Worm (Caenorhabditis elegans) whole organism, L4 larva: ENCODE data around the gene Y46G5A.39.
A peak's percentile ranks its signal among the peaks of the same experiment; 100 is the strongest.

Experiments used
- F49E8.2 ChIP-seq: sonication (generic microtip); optimal IDR thresholded peaks from 2 replicates; lab custom pipeline; 2016; ENCODE audit warnings: missing compliant biosample characterization, mild to moderate bottlenecking, missing genetic modification characterization, borderline replicate concordance
- Y105C5A.15 ChIP-seq: fragments of 200-800 bp; sonication (Bioruptor generic); IDR thresholded peaks from 2 replicates; pipeline ENCODE4 v1.3.6; 2022; ENCODE audit warnings: missing genetic modification characterization, missing compliant biosample characterization
- Y75B8A.6 ChIP-seq: fragments of 200-800 bp; sonication (Bioruptor generic); IDR thresholded peaks from 2 replicates; pipeline ENCODE4 v1.3.6; 2022; ENCODE audit warnings: missing genetic modification reagents, missing genetic modification characterization, missing compliant biosample characterization
- aha-1 ChIP-seq: fragments of 150-350 bp; peaks from one replicate; lab custom pipeline; 2014; ENCODE audit warnings: missing biosample characterization, missing genetic modification characterization
- aly-2 ChIP-seq: sonication (generic microtip); optimal IDR thresholded peaks from 2 replicates; lab custom pipeline; 2018; ENCODE audit warnings: missing biosample characterization, missing genetic modification characterization
- arid-1 ChIP-seq: fragments of 200-800 bp; sonication (Bioruptor generic); conservative IDR thresholded peaks from 2 replicates; pipeline ENCODE4 v1.3.6; 2022; ENCODE audit warnings: missing genetic modification reagents, missing genetic modification characterization, missing compliant biosample characterization
- ceh-62 ChIP-seq: sonication (generic microtip); optimal IDR thresholded peaks from 2 replicates; lab custom pipeline; 2017; ENCODE audit warnings: missing biosample characterization, missing genetic modification characterization
- ces-1 ChIP-seq: fragments of 150-350 bp; sonication (generic microtip); optimal IDR thresholded peaks from 4 replicates; lab custom pipeline; 2014; ENCODE audit warnings: missing biosample characterization, missing genetic modification reagents, missing genetic modification characterization
- daf-16 ChIP-seq, 3 experiments: sonication (generic microtip); optimal IDR thresholded peaks; 2 replicates each; lab custom pipeline; 2016 to 2017; ENCODE audit warnings: missing genetic modification characterization in 3 of 3, missing genetic modification reagents in 3 of 3, mild to moderate bottlenecking in 2 of 3, missing compliant biosample characterization in 2 of 3, missing biosample characterization in 1 of 3, moderate library complexity in 1 of 3
- dve-1 ChIP-seq: sonication (generic microtip); optimal IDR thresholded peaks from 2 replicates; lab custom pipeline; 2017; ENCODE audit warnings: antibody characterized with exemption, mild to moderate bottlenecking, missing genetic modification characterization, missing compliant biosample characterization; ENCODE audit not compliant: insufficient read depth
- egl-27 ChIP-seq: sonication (generic microtip); optimal IDR thresholded peaks from 3 replicates; lab custom pipeline; 2017; ENCODE audit warnings: missing biosample characterization, missing genetic modification reagents, missing genetic modification characterization
- egl-43 ChIP-seq: fragments of 200-800 bp; sonication (Bioruptor generic); IDR thresholded peaks from 2 replicates; pipeline ENCODE4 v1.3.6; 2022; ENCODE audit warnings: missing genetic modification reagents, missing genetic modification characterization, missing compliant biosample characterization
- gei-8 ChIP-seq: fragments of 200-800 bp; sonication (Bioruptor generic); optimal IDR thresholded peaks from 2 replicates; lab custom pipeline; 2018; ENCODE audit warnings: mild to moderate bottlenecking, missing genetic modification characterization, missing compliant biosample characterization
- hif-1 ChIP-seq, 2 experiments: sonication (generic microtip); optimal IDR thresholded peaks; 2 replicates each; lab custom pipeline; 2016 to 2017; ENCODE audit warnings: missing compliant biosample characterization in 2 of 2, missing genetic modification characterization in 2 of 2, missing genetic modification reagents in 2 of 2, missing genotype in 2 of 2, mild to moderate bottlenecking in 1 of 2
- hmg-1.1 ChIP-seq: fragments of 200-800 bp; sonication (Bioruptor generic); IDR thresholded peaks from 2 replicates; pipeline ENCODE4 v1.3.6; 2022; ENCODE audit warnings: missing genetic modification reagents, missing genetic modification characterization, missing compliant biosample characterization
- lim-7 ChIP-seq: fragments of 200-800 bp; sonication (Bioruptor generic); IDR thresholded peaks from 2 replicates; pipeline ENCODE4 v1.3.6; 2022; ENCODE audit warnings: missing genetic modification characterization, missing compliant biosample characterization
- lin-1 ChIP-seq: fragments of 200-800 bp; sonication (Bioruptor generic); IDR thresholded peaks from 2 replicates; pipeline ENCODE4 v1.3.6; 2022; ENCODE audit warnings: missing genetic modification reagents, missing genetic modification characterization, missing compliant biosample characterization
- lin-39 ChIP-seq: fragments of 150-350 bp; optimal IDR thresholded peaks from 2 replicates; lab custom pipeline; 2014; ENCODE audit warnings: missing biosample characterization, missing genetic modification reagents, missing genetic modification characterization
- madf-9 ChIP-seq: fragments of 200-800 bp; sonication (Bioruptor generic); conservative IDR thresholded peaks from 2 replicates; pipeline ENCODE4 v1.3.6; 2022; ENCODE audit warnings: missing genetic modification reagents, missing genetic modification characterization, missing compliant biosample characterization
- mdt-29 ChIP-seq: fragments of 200-800 bp; sonication (Bioruptor generic); IDR thresholded peaks from 2 replicates; pipeline ENCODE4 v1.3.6; 2022; ENCODE audit warnings: missing genetic modification reagents, missing genetic modification characterization, missing compliant biosample characterization
- mep-1 ChIP-seq: fragments of 150-350 bp; sonication (generic microtip); optimal IDR thresholded peaks from 3 replicates; lab custom pipeline; 2014; ENCODE audit warnings: missing biosample characterization, missing genetic modification characterization
- mes-2 ChIP-seq: sonication (generic microtip); optimal IDR thresholded peaks from 2 replicates; lab custom pipeline; 2016; ENCODE audit warnings: missing genotype, mild to moderate bottlenecking, missing genetic modification characterization, missing compliant biosample characterization; ENCODE audit not compliant: poor library complexity, severe bottlenecking
- mxl-3 ChIP-seq: fragments of 200-800 bp; sonication (Bioruptor generic); optimal IDR thresholded peaks from 2 replicates; lab custom pipeline; 2018; ENCODE audit warnings: mild to moderate bottlenecking, missing genetic modification characterization, missing compliant biosample characterization
- nhr-102 ChIP-seq: sonication (generic microtip); optimal IDR thresholded peaks from 2 replicates; lab custom pipeline; 2016; ENCODE audit warnings: mild to moderate bottlenecking, missing genetic modification characterization, moderate library complexity, missing compliant biosample characterization
- nhr-237 ChIP-seq: sonication (generic microtip); optimal IDR thresholded peaks from 2 replicates; lab custom pipeline; 2017; ENCODE audit warnings: missing biosample characterization, missing genetic modification characterization
- nhr-25 ChIP-seq: sonication (generic microtip); optimal IDR thresholded peaks from 2 replicates; lab custom pipeline; 2017; ENCODE audit warnings: missing genetic modification characterization, mild to moderate bottlenecking, missing compliant biosample characterization, antibody characterized with exemption, moderate library complexity, borderline replicate concordance; ENCODE audit not compliant: insufficient read depth
- nhr-42 ChIP-seq: fragments of 200-800 bp; sonication (Bioruptor generic); IDR thresholded peaks from 2 replicates; pipeline ENCODE4 v1.3.6; 2022; ENCODE audit warnings: missing genetic modification characterization, missing compliant biosample characterization
- nhr-6 ChIP-seq: fragments of 150-350 bp; optimal IDR thresholded peaks from 2 replicates; lab custom pipeline; 2014; ENCODE audit warnings: missing biosample characterization, missing genetic modification characterization
- nhr-77 ChIP-seq: fragments of 150-350 bp; optimal IDR thresholded peaks from 2 replicates; lab custom pipeline; 2014; ENCODE audit warnings: missing biosample characterization, missing genetic modification characterization
- pha-4 ChIP-seq, 2 experiments: fragments of 150-350 bp in 1 of 2; fragments of 200-800 bp in 1 of 2; sonication (Bioruptor generic) in 1 of 2; IDR thresholded peaks in 1 of 2; optimal IDR thresholded peaks in 1 of 2; 2 replicates each; pipeline versions ENCODE4 v1.3.6 to Lab custom; 2014 to 2022; ENCODE audit warnings: missing genetic modification characterization in 2 of 2, missing genetic modification reagents in 2 of 2, missing biosample characterization in 1 of 2, missing compliant biosample characterization in 1 of 2
- pqm-1 ChIP-seq: sonication (generic microtip); optimal IDR thresholded peaks from 2 replicates; lab custom pipeline; 2017; ENCODE audit warnings: missing biosample characterization, missing genetic modification characterization
- saeg-2 ChIP-seq: fragments of 200-800 bp; sonication (Bioruptor generic); IDR thresholded peaks from 2 replicates; pipeline ENCODE4 v1.3.6; 2022; ENCODE audit warnings: missing genetic modification reagents, missing genetic modification characterization, missing compliant biosample characterization
- sdz-12 ChIP-seq: fragments of 200-800 bp; sonication (Bioruptor generic); optimal IDR thresholded peaks from 2 replicates; lab custom pipeline; 2018; ENCODE audit warnings: mild to moderate bottlenecking, missing genetic modification characterization, missing compliant biosample characterization
- set-16 ChIP-seq: fragments of 200-800 bp; sonication (Bioruptor generic); IDR thresholded peaks from 2 replicates; pipeline ENCODE4 v1.3.6; 2022; ENCODE audit warnings: missing genetic modification reagents, missing genetic modification characterization, missing compliant biosample characterization
- tag-97 ChIP-seq: fragments of 200-800 bp; sonication (Bioruptor generic); IDR thresholded peaks from 2 replicates; pipeline ENCODE4 v1.3.6; 2022; ENCODE audit warnings: missing genetic modification characterization, missing compliant biosample characterization
- unc-39 ChIP-seq: sonication (generic microtip); optimal IDR thresholded peaks from 2 replicates; lab custom pipeline; 2017; ENCODE audit warnings: missing biosample characterization, missing genetic modification characterization
- unc-62 ChIP-seq, 3 experiments: fragments of 150-350 bp in 1 of 3; sonication (generic microtip); optimal IDR thresholded peaks in 2 of 3; peaks in 1 of 3; 1 replicate in 1 of 3; 2 replicates in 2 of 3; lab custom pipeline; 2014 to 2017; ENCODE audit warnings: missing biosample characterization in 3 of 3, missing genetic modification characterization in 3 of 3, missing genetic modification reagents in 3 of 3, missing genotype in 1 of 3
- zfp-2 ChIP-seq: sonication (generic microtip); optimal IDR thresholded peaks from 2 replicates; lab custom pipeline; 2016; ENCODE audit warnings: mild to moderate bottlenecking, missing genetic modification characterization, missing compliant biosample characterization
- zfp-3 ChIP-seq: fragments of 200-800 bp; sonication (Bioruptor generic); conservative IDR thresholded peaks from 2 replicates; pipeline ENCODE4 v1.3.6; 2022; ENCODE audit warnings: missing genetic modification reagents, missing genetic modification characterization, missing compliant biosample characterization
- ztf-7 ChIP-seq: fragments of 150-350 bp; optimal IDR thresholded peaks from 2 replicates; lab custom pipeline; 2014; ENCODE audit warnings: missing biosample characterization, missing genetic modification characterization

The Y46G5A.39 gene

DNA sequence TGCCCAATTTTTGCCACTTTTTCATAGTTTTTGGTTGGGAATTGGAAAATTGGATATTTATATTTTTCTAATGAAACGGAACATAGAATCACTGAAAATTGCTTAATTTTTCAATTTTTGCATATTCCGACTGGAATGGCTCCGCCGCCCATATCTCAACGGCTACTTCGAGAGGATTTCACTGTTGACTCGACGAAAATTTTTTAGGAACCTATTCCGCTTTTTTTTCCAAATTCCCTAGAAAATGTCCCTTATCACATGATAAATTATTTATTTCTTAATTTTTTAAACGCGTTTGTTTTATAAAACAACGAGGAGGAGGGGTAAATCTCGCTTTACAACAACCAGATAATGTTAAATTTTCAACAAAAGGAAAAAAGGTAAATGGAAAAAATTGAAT lies 26.9 kb downstream of the Y46G5A.39 start (continued):
- TF ChIP-seq lim-7 (GFP tag; lab: Robert Waterston, UW) (no peak), aly-2 (tag; lab: Kevin White, UChicago) (no peak), mdt-29 (no peak), pha-4 (GFP tag; IDR thresholded peaks at IDR 0.05; lab: Robert Waterston, UW) (0 out of 2 replicates have a peak, but pooled peaks have one; percentile 9), pha-4 (tag; optimal IDR thresholded peaks at IDR 0.05; lab: Kevin White, UChicago) (no peak)
- TF ChIP-seq, all 104 proteins: peak for 6

ce11 chrII:12722685-12723287 lies 30.8 kb downstream of the Y46G5A.39 start:
- TF ChIP-seq nhr-102 (tag; lab: Kevin White, UChicago) (no peak), lin-39 (tag; lab: Kevin White, UChicago) (no peak), mxl-3 (GFP tag; lab: Kevin White, UChicago) (no peak), unc-39 (tag; lab: Kevin White, UChicago) (no peak), nhr-237 (tag; lab: Kevin White, UChicago) (no peak), sdz-12 (GFP tag; lab: Kevin White, UChicago) (no peak), pqm-1 (tag; lab: Kevin White, UChicago) (no peak), madf-9 (no peak), ceh-62 (no peak), gei-8 (no peak), mep-1 (no peak), lin-1 (GFP tag; lab: Robert Waterston, UW) (no peak), hif-1 (tag; optimal IDR thresholded peaks at IDR 0.05; lab: Kevin White, UChicago) (no peak), zfp-2 (no peak), egl-43 (no peak), nhr-42 (GFP tag; lab: Robert Waterston, UW) (no peak), arid-1 (GFP tag; lab: Robert Waterston, UW) (no peak)
- TF ChIP-seq, all 104 proteins: peak for 0

- TF ChIP-seq F49E8.2 (tag; lab: Kevin White, UChicago) (no peak), mes-2 (tag; lab: Kevin White, UChicago) (no peak), daf-16 (GFP tag; optimal IDR thresholded peaks at IDR 0.05; lab: Kevin White, UChicago) (no peak), daf-16 (tag; optimal IDR thresholded peaks at IDR 0.05; lab: Kevin White, UChicago) (no peak)
- TF ChIP-seq, all 104 proteins: peak for 0
These were observed 31.6 kb downstream of the Y46G5A.39 start for ce11 chrII:12722049-12722448.

DNA sequence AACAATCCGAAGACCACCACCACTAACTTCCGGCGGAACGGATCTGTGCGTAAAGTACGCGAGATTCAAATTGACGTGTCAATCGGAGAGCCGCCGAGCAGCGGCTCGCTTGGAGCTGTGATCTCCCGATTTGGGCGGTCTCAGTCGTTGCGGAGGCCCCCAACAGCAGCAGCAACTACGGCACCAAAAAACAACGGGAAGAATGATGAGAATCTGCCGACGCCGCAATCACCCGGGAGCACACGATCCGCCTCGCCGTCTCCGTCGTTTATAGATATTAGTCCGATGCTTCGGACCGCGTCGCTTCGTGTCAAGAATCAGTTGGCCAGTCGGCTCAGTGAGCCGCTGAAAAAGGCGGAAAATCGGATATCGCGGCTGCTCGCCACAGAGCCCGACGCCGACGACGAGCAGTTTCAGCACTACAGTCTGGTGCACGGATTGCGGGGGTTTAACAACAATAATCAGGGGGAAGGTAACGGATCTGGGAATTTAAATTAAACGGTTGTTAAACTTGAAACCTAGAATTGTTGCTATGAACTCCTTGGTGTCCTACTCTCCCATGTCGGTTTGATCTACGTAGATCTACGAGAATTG lies 37.8 kb downstream of the Y46G5A.39 start:
- TF ChIP-seq set-16 (GFP tag; lab: Robert Waterston, UW) (peak; percentile 85), hmg-1.1 (GFP tag; lab: Robert Waterston, UW) (no peak)

ce11 chrII:12711490-12711889 lies 42.1 kb downstream of the Y46G5A.39 start:
- TF ChIP-seq ztf-7 (tag; lab: Kevin White, UChicago) (no peak), nhr-25 (tag; lab: Kevin White, UChicago) (no peak), aha-1 (tag; lab: Kevin White, UChicago) (no peak), ces-1 (GFP tag; lab: Kevin White, UChicago) (peak; percentile 33), tag-97 (GFP tag; lab: Robert Waterston, UW) (no peak), dve-1 (tag; lab: Kevin White, UChicago) (no peak), saeg-2 (GFP tag; lab: Robert Waterston, UW) (no peak), nhr-6 (no peak), egl-27 (tag; lab: Kevin White, UChicago) (no peak), mes-2 (tag; lab: Kevin White, UChicago) (no peak), lin-1 (GFP tag; lab: Robert Waterston, UW) (no peak), Y75B8A.6 (GFP tag; lab: Robert Waterston, UW) (no peak), zfp-3 (no peak), unc-62 (GFP tag; optimal IDR thresholded peaks at IDR 0.05 in 1 of 2; lab: Kevin White, UChicago) (peak in 1 of 2 experiments; percentile 5), unc-62 (tag; optimal IDR thresholded peaks at IDR 0.05; lab: Kevin White, UChicago) (no peak), nhr-77 (no peak), Y105C5A.15 (GFP tag; lab: Robert Waterston, UW) (no peak)
